Fruit fly (Drosophila melanogaster): Measurements from ENCODE around the gene Smyd3.

The Smyd3 gene

DNA sequence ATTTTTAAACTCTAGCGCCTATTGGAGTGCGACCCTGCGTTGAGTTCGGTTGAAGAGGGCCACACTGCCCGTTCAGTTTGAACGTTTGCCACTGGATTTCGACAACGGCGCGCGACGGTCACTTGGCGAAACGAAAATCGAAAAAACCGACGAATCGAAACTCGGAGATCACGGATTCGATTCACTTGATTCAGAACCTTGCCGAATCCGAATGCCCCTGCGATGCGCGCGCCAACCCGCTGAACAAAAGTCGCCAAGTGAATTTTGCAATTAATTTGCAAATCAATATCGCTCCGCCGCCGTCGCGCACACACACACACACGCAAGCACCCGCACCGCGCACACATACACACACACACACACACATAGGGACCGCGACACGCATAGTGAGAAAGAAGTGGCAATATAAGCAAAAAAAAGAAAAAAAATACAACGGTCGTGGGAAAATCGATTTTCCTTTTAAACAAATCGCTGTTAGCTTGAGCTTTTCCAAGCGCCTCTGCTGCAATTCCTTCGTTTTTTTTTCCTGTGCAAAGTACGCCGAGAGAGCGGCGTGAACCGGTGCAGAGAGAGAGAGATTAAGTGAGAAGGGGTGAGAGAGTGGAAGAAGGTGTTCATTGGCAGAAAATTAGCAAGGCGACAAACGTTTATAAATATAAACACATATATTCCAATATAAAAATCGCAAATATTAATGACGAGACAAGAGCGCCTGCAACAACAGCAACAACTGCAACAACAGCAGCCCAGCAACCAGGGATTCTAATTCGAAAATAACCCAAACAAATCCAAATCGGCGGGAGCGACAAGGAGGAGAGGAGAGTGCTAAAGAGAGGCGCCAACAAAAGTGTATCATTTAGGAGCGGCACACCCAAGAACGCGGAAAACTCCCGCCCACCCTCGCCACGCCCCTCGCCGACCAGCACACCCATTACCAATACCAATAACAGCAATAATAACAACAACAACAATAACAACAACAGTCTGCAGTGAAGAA lies 20.0 kb downstream of the Smyd3 start, which contains the start of gene egh (continued):
- no peak for TF ChIP-seq CG13123 (GFP tag; optimal IDR thresholded peaks at IDR 0.05)
- TF ChIP-seq Dbx (GFP tag; IDR thresholded peaks at IDR 0.05), result 0 out of 3 replicates have a peak, but pooled peaks have one; percentile 46
- no peak for TF ChIP-seq Mad (GFP tag; optimal IDR thresholded peaks at IDR 0.05)
- peak; percentile 5 for TF ChIP-seq CG17829 (tag; optimal IDR thresholded peaks at IDR 0.05)
- TF ChIP-seq gem (tag; optimal IDR thresholded peaks at IDR 0.05), result peak; percentile 21
- no peak for TF ChIP-seq CG8944 (GFP tag; optimal IDR thresholded peaks at IDR 0.05)
- no peak for TF ChIP-seq CG7963 (GFP tag; IDR thresholded peaks at IDR 0.05; ENCODE audit: partially characterized antibody)
- peak; percentile 34 for TF ChIP-seq zfh2 (GFP tag; optimal IDR thresholded peaks at IDR 0.05)
- peak; percentile 74 for TF ChIP-seq sqz (GFP tag; optimal IDR thresholded peaks at IDR 0.05)
- no peak for TF ChIP-seq yki (optimal IDR thresholded peaks at IDR 0.05)
- peak; percentile 58 for TF ChIP-seq slbo (GFP tag; IDR thresholded peaks at IDR 0.05)
- TF ChIP-seq CG11695 (GFP tag; IDR thresholded peaks at IDR 0.05), result 0 out of 3 replicates have a peak, but pooled peaks have one; percentile 15
- TF ChIP-seq H15 (GFP tag; IDR thresholded peaks at IDR 0.05), result 0 out of 3 replicates have a peak, but pooled peaks have one; percentile 31
- TF ChIP-seq CG10431 (GFP tag; optimal IDR thresholded peaks at IDR 0.05), result no peak
- TF ChIP-seq CG15479 (GFP tag; optimal IDR thresholded peaks at IDR 0.05), result no peak
- TF ChIP-seq bcd (GFP tag; optimal IDR thresholded peaks at IDR 0.05), result no peak
- TF ChIP-seq Asciz (GFP tag; optimal IDR thresholded peaks at IDR 0.05), result no peak
- TF ChIP-seq CG15011 (GFP tag; optimal IDR thresholded peaks at IDR 0.05), result no peak
- TF ChIP-seq CG10959 (GFP tag; IDR thresholded peaks at IDR 0.05), result no peak
- no peak for TF ChIP-seq CG14965 (GFP tag; optimal IDR thresholded peaks at IDR 0.05; ENCODE audit: borderline replicate concordance)
- TF ChIP-seq CG6254 (GFP tag; optimal IDR thresholded peaks at IDR 0.05), result no peak
- TF ChIP-seq gsb-n (tag; optimal IDR thresholded peaks at IDR 0.05), result peak; percentile 16
- no peak for TF ChIP-seq CG3407 (GFP tag; optimal IDR thresholded peaks at IDR 0.05)
- peak; percentile 25; the same call in 1 of the 2 replicates for TF ChIP-seq CG32532 (GFP tag; IDR thresholded peaks at IDR 0.05)
- no peak for TF ChIP-seq Stat92E (GFP tag; optimal IDR thresholded peaks at IDR 0.05)
- TF ChIP-seq CG2202 (tag; optimal IDR thresholded peaks at IDR 0.05), result no peak
- no peak for TF ChIP-seq CG30020 (tag; optimal IDR thresholded peaks at IDR 0.05)
- no peak for TF ChIP-seq CG10209 (GFP tag; optimal IDR thresholded peaks at IDR 0.05)
- peak; percentile 24 for TF ChIP-seq CG7786 (GFP tag; optimal IDR thresholded peaks at IDR 0.05)
- peak; percentile 69 for TF ChIP-seq Ets97D (GFP tag; optimal IDR thresholded peaks at IDR 0.05)
- TF ChIP-seq CG7839 (tag; optimal IDR thresholded peaks at IDR 0.05), result no peak
- no peak for TF ChIP-seq kah (GFP tag; optimal IDR thresholded peaks at IDR 0.05)
- no peak for TF ChIP-seq Dek (tag; optimal IDR thresholded peaks at IDR 0.05)
- TF ChIP-seq Hr51 (GFP tag; optimal IDR thresholded peaks at IDR 0.05), result no peak
- no peak for TF ChIP-seq CG14441 (GFP tag; IDR thresholded peaks at IDR 0.05)
- no peak for TF ChIP-seq CG12071 (GFP tag; optimal IDR thresholded peaks at IDR 0.05)
- TF ChIP-seq fd64A (GFP tag; optimal IDR thresholded peaks at IDR 0.05), result no peak
- peak; percentile 28 for TF ChIP-seq Jarid2 (GFP tag; optimal IDR thresholded peaks at IDR 0.05)
- TF ChIP-seq twi (tag; optimal IDR thresholded peaks at IDR 0.05), result no peak
- TF ChIP-seq lov (optimal IDR thresholded peaks at IDR 0.05), result no peak
- no peak for TF ChIP-seq lov (GFP tag; IDR thresholded peaks at IDR 0.05)
- peak; percentile 18 for TF ChIP-seq ewg (GFP tag; optimal IDR thresholded peaks at IDR 0.05)
- no peak for TF ChIP-seq CG31388 (GFP tag; optimal IDR thresholded peaks at IDR 0.05)
- TF ChIP-seq HLH4C (GFP tag; IDR thresholded peaks at IDR 0.05; ENCODE audit: partially characterized antibody), result peak; percentile 36; the same call in 1 of the 3 replicates
- no peak for TF ChIP-seq gsb (GFP tag; IDR thresholded peaks at IDR 0.05)
- no peak for TF ChIP-seq vnd (GFP tag; IDR thresholded peaks at IDR 0.05; ENCODE audit: partially characterized antibody)
- no peak for TF ChIP-seq Gsc (GFP tag; IDR thresholded peaks at IDR 0.05)
- TF ChIP-seq grn (GFP tag; optimal IDR thresholded peaks at IDR 0.05), result no peak
